Worm (Caenorhabditis elegans): Measurements from ENCODE around the gene glb-28.

DNA sequence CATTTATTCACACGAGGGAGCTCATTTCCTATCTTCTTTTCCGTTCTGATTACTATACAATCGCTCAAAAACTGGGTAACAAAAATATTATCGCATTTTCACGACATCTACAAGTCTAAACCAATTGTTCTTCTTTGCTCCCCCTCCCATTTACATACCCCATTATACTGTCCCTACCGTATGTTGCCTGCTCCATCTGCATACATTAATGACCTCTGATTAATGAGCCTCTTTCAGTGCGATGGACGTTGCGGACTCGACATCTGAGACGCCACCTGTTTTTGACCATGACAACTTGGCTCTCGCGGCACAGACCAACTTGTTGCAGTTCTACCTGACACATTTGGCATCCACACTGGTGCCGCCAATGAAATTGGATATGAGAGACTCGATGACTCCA, 7.9 kb downstream of the glb-28 start, which contains the start of gene nhr-91:
- TF ChIP-seq attf-5 (GFP tag; optimal IDR thresholded peaks at IDR 0.05) (no peak), hrde-1 (tag; optimal IDR thresholded peaks at IDR 0.05; ENCODE audit: borderline replicate concordance) (no peak), unc-62 (GFP tag; optimal IDR thresholded peaks at IDR 0.05) (no peak), mcd-1 (GFP tag; IDR thresholded peaks at IDR 0.05) (no peak), sea-2 (GFP tag; IDR thresholded peaks at IDR 0.05) (no peak), nfya-1 (tag; optimal IDR thresholded peaks at IDR 0.05; ENCODE audit: borderline replicate concordance, insufficient read depth) (no peak), ZK185.1 (tag; optimal IDR thresholded peaks at IDR 0.05; ENCODE audit: poor library complexity, severe bottlenecking) (no peak)

All from whole organism, young adult.